Fruit fly (Drosophila melanogaster): ENCODE measurements around the gene Cks85A.

dm6 chr3R:8699230-8699629 lies 19.0 kb downstream of the Cks85A start:
- TF ChIP-seq CrebA (GFP tag; optimal IDR thresholded peaks at IDR 0.05; ENCODE audit: borderline replicate concordance) (no peak), tai (GFP tag; optimal IDR thresholded peaks at IDR 0.05) (no peak), br (GFP tag; optimal IDR thresholded peaks at IDR 0.05) (no peak), sv (GFP tag; optimal IDR thresholded peaks at IDR 0.05) (no peak), foxo (GFP tag; optimal IDR thresholded peaks at IDR 0.05) (no peak), OdsH (GFP tag; optimal IDR thresholded peaks at IDR 0.05) (no peak), CG9705 (GFP tag; optimal IDR thresholded peaks at IDR 0.05) (no peak), CG32264 (GFP tag; optimal IDR thresholded peaks at IDR 0.05) (no peak)
